Fruit fly (Drosophila melanogaster) ovary, adult (tissue): ENCODE data around the gene CG17717.

Experiments used
- CG17801 ChIP-seq: fragments of 200-800 bp; optimal IDR thresholded peaks from 2 replicates; lab custom pipeline; 2019; ENCODE audit warnings: missing biosample characterization, mild to moderate bottlenecking, missing genetic modification characterization, moderate library complexity; ENCODE audit not compliant: partially characterized antibody

Gene CG17717

DNA sequence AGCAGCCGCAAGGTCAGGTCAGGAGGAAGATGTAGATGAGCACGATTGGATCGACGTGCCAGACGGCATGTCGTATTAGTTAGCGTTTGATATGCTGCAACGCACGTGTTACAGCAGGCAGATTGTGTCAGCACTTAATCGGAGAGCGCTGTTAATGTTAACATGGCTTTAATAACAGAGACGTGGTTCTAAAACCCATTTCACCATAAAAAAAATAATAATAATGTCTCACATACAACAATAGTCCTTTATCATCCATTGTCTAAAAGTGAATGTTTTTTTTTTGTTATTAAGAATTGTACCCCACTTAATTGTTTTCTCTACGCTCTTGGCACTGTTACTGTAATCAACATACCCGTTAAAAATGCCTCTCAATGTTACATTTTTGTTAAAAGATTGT, 10.1 kb downstream of the CG17717 start:
- peak; percentile 62 for TF ChIP-seq CG17801 (GFP tag; lab: Kevin White, UChicago)

DNA sequence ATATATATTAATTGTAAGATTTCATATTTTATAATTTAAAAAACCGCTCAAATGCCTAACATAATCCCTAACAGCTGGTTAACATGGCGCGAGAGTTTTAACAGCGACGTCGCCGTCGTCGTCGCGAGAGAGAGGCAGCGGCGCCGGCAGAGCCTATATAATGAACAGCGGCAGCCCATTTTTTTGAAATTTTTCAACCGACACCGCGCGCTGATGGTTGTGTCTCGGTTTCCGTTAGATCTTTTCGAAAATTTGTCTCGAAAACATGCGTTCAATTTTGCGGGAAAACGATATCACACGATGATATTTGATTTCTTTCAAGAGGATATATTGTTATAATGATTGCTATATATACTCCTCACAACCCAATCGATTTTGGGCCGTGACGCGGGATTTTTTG, 10.8 kb downstream of the CG17717 start, which contains the start of gene pigs:
Gene pigs (plus strand): TSS at position 183 of the 400 bp plus-strand sequence.
- TF ChIP-seq CG17801 (GFP tag; lab: Kevin White, UChicago) = no peak

DNA sequence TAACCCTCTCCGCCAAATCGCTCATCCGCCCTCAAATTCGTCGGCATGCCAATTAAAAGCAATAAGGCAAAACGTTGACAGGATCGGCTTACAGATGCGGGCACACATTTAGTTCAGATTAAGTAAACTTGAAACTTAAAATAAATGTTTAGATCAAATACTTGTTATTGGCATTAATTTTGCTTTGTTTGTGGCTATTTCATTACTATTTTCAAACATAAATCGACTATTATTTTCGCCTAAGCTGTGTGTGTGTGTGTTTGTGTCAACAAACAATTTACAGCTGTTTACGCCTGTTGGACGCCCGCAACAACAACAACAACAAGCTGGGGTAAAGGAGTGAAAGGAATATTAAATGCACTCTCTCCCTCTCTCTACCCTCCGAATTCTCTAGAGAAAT, 12.1 kb downstream of the CG17717 start:
- TF ChIP-seq CG17801 (GFP tag; lab: Kevin White, UChicago) = no peak

DNA sequence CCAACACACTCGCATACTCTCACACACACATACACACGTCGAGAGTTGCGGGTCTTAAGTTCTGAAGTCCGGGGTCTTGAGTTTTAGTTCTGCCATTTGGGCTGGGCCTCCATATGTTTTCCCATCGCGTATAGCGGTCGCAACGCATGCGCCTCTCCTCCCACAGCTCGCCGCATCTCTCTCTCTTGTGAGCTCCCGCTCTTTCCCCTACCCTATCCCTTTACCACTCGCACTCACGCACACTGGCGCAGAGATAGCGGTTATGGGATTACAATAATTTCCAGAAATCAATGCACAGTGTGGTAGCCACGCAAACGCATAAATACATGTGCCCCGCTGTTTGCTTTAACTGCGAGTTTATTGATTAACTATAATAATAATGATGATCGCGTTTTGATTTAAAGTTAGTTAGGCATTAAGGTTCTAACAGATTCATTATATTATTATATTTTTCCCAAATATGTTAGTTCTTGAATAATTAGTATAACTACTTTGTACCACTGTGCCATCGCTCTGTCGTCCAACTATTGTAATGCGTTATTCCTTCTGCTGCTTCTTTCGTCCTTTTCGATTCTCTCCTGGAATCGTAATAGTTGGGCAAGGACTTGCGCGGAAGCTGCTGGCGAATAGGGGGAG, 12.7 kb downstream of the CG17717 start:
- peak; percentile 76 for TF ChIP-seq CG17801 (GFP tag; lab: Kevin White, UChicago)

DNA sequence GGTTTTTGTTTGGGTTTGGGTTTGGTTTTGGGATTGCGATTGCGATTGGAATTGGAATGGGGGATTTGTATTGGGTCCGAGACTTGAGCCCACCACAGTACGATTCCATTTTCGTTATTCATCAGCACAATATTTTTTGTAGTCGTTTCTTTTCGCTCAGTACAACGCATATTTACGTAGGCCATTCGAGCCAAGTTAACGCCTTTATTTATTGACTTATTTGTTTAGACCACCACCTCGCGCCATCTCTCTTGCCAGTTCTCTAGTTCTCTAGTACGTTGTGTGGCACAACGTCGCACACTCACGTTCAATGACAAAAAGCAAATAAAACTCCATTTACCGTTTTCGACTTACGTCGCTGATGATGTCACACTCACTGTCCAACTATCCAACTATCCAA, 15.6 kb downstream of the CG17717 start:
- TF ChIP-seq CG17801 (GFP tag; lab: Kevin White, UChicago) = no peak

DNA sequence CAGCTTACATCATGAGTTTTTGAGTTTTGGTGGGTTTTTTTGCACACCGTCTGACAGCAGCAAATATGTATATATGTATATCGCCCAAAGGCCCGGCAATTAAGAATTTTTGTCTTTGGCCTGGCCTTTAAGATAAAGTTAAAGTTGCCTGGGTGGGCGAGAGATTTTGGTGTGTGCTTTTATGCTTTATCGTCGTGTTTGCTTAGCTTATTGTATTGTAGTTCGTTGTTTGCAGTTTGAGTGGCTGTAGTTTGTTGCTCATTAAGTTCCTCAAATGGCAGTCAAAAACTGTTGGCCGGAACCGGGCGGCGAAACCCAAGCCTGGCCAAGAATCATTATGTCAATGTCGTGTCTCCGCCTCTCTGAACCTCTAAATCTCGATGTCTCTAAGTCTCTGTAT, 22.7 kb downstream of the CG17717 start:
- no peak for TF ChIP-seq CG17801 (GFP tag; lab: Kevin White, UChicago)

DNA sequence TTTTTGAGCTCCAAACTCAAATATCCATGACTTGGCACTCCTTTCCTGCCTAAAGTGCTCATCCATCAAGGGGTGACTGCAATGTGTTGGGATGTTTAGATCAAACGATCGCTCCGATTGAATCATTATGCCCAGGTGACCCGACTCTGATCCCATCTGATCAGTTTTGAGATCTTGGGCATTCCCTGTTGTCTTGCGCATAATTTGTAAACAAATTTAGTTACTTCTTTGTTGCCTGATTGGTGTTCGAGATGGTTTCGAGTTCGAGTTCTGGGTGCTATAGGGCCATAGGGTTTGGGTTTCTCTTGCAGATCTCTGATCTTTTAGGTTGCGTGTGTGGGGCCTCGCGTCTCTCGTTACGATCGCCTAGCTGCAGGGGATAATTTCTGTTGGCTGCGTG, 23.4 kb downstream of the CG17717 start:
- no peak for TF ChIP-seq CG17801 (GFP tag; lab: Kevin White, UChicago)

DNA sequence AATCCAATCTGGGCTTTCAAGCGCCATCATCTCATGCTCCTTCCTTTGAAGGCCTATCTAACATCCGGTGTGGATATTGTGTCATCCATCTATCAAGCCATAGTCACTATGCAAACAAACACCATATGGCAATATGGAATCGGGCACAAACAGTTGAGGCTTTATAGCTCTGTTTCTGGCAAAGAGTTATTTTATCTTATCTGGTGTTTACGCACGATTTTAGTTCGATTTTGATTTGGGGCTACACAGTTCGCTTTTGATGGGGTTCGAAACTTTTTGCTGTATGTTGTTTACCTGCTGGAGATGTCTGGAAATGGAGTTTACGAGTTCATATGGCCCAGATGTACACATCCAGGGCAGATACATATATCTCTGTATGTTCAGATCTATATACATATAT, 24.5 kb downstream of the CG17717 start:
- TF ChIP-seq CG17801 (GFP tag; lab: Kevin White, UChicago) = no peak

DNA sequence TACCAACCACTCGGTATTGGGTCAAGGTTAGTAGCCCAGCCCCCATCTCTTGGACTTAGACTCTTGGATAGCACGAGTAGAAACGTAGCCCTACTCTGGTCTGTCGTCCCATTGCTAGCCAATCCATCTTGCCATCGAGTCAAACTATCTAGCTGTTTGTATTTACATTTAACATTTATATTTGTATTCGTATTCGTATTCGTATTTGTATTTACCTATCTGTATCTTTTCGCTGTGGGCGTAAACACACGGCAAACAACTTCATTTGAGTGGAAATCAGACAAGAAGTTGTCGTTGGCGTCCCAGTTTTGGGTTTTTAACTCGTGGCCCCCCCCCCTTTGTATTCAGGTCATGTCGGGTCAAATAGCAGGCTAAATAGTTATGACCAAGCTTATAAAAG, 25.2 kb downstream of the CG17717 start:
- no peak for TF ChIP-seq CG17801 (GFP tag; lab: Kevin White, UChicago)

DNA sequence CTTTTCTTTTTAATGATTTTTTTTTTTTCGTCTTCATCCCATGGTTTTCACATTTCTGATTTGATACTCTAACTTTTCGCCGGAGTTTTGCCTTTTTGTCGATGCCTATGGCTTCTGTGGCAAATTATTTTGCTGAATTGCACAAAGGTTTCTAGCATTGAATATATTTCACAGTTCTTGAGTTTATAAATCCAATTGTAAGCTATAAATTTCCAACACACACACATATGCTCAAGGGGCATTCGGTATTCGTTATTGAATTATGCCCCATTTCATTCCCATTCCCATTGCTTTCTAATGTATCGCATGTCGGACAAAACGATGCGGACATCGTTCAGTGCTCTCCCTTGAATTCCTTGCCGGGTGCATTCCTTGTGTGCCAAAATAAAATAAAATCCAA, 26.4 kb downstream of the CG17717 start:
- TF ChIP-seq CG17801 (GFP tag; lab: Kevin White, UChicago) = no peak

DNA sequence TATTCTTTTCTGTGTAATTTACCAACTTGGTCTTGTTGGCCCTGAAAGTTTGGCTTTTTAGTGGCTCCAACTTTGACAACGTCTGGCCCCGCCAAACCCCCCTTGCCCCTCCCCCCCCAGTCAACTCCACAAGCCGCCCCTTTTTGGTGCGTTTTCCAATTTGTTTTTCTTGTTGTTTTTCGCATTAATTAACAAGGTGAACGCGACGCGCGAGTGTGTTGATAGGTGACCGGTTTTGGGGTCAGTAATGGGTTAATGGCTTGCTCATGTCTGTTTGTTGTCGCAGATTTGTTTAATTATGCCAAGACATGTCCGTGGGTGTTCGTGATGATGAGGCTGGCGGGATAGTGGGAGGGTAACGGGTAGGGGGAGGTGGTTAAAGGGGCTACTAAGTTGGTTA, 27.7 kb downstream of the CG17717 start:
- no peak for TF ChIP-seq CG17801 (GFP tag; lab: Kevin White, UChicago)

DNA sequence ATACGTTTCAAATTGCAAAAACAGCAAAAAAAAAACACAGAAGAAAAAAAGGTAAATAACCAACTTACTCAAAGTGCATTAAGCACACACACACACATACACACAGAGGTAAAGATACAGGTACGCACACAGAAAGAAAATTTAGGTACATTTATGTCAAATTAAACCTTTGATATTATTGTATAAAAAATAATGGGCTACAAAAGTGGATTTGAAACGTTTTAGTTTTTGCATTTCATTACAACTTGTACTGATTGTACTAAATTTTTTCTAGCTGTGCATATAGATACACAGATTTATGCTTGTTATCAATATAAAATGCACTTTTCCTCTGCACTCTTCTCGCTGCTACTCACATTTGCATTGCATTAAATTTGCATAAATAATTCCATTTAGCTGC, 28.3 kb downstream of the CG17717 start:
- TF ChIP-seq CG17801 (GFP tag; lab: Kevin White, UChicago) = no peak

DNA sequence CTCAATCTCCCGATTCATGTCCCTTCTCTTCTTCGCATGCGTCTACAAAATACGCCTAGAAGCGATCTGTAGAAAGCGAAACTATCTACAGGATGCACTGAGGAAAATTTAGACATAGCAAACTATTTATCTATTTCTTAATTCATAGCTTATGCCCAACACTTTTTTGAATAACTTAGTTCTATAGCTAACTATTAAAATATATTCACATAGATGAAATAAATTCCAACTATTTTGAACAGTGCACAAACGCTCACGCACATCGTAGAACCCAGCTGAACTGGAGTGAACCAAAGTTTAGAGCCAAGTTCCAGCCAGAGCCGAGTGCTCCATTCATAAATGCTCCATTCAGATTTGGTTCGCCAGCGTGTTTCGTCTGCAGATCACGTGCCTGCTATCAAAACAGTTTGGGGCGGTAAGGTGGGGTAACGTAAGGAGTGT, 32.5 kb downstream of the CG17717 start:
- TF ChIP-seq CG17801 (GFP tag; lab: Kevin White, UChicago) = no peak

DNA sequence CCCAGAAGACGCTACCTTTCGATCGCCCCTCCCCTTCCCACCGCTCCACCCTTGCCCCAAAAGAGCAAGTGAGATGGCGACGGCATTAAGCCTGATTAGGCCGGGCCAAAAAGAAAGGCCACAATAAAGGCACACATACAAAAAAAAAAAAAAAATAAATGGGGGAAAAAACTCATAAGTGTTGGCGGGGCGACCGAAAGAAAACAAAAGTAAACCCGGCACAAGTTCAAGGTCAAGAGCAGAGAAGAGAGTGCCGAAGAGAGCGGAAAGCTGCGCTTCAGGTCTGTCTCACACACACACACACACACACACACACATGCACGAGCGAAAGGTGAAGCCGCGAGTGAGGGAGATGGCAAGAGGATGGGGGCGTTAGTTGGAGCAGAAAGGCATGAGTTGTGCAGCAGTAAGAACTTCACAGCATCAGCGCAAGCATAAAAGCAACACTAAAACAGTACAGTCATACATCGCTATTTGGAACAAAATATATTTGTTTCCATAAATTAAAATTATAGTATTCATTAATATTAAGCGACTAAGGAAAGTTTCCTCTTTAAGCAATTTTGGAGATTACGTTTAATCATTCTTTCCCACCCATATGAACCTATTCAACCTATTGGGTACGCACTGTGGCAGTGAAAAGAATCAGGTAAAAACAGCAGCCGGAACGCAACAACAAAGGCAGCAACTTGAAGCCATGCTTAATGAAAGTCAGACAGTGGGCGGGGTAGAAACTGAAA, 35.1 kb downstream of the CG17717 start:
- TF ChIP-seq CG17801 (GFP tag; lab: Kevin White, UChicago) = peak; percentile 79

DNA sequence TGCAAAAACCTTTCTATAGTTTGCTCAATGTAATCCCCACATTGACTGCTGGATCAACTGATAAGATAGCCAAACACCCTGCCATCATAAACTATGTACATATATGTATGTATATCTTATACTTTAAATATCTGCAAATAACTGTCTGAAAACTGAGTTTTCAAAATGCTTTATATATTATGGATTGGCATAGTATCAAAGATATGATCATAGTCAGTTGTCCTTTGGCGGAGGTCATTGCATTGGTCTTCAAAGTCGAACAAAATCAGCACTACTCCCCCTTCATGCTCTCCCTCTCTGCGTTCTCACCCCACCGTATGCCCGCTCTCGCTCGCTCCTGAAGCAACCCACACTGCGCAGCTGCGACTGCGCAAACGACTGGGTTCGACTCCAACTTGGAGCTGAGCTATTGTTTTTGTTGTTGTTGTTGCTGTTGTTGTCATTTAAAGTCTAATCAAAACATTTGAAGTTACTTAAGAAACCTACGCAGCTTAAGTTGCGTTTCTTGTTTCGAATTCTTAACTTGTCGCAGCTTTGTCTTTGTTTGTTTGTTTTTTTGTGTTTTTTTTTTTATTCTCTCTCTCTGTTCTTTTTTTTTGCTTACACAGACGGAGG, 36.0 kb downstream of the CG17717 start:
- TF ChIP-seq CG17801 (GFP tag; lab: Kevin White, UChicago) = no peak

DNA sequence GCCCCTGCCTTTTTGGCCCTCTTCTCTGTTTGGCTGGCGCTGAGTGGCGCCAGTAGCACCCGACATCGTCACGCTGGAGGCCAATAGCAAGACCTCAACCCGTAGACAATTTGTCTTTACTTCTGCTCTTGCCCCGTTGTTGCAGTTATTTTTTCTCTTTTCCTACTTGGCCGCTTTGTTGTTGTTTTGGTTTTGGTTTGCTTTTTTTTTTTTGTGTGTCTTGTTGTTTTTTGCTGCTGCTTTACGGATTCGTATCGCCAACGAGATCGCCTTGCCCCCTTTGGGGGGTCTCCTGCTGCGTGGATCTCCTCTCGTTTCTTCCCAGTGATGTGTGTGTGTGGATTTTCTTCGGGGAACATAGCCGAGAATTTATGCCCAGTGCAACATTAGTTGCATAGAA, 42.8 kb downstream of the CG17717 start:
- TF ChIP-seq CG17801 (GFP tag; lab: Kevin White, UChicago) = no peak
